Fruit fly (Drosophila melanogaster) whole organism, pupa: ENCODE data around the gene vri.

Experiments used
- CG10348 ChIP-seq: fragments of 200-800 bp; sonication (Bioruptor generic); IDR thresholded peaks from 2 replicates; pipeline ENCODE4 v1.3.6; 2022; ENCODE audit warnings: missing biosample characterization, missing genetic modification characterization
- CG12605 ChIP-seq: fragments of 200-800 bp; sonication (Bioruptor generic); IDR thresholded peaks from 2 replicates; pipeline ENCODE4 v1.3.6; 2022; ENCODE audit warnings: missing biosample characterization, missing genetic modification characterization
- CG13204 ChIP-seq: fragments of 200-800 bp; sonication (Bioruptor generic); optimal IDR thresholded peaks from 2 replicates; lab custom pipeline; 2018; ENCODE audit warnings: missing biosample characterization, mild to moderate bottlenecking, missing genetic modification characterization, moderate library complexity
- CG14655 ChIP-seq: fragments of 200-800 bp; sonication (Bioruptor generic); optimal IDR thresholded peaks from 3 replicates; lab custom pipeline; 2017; ENCODE audit warnings: mild to moderate bottlenecking, missing biosample characterization, missing genetic modification reagents, missing genetic modification characterization
- CG15710 ChIP-seq: fragments of 200-800 bp; sonication (Bioruptor generic); optimal IDR thresholded peaks from 2 replicates; lab custom pipeline; 2018; ENCODE audit warnings: missing biosample characterization, mild to moderate bottlenecking, missing genetic modification characterization, moderate library complexity
- CG17806 ChIP-seq: fragments of 200-800 bp; sonication (Bioruptor generic); optimal IDR thresholded peaks from 2 replicates; lab custom pipeline; 2018; ENCODE audit warnings: missing biosample characterization, mild to moderate bottlenecking, missing genetic modification characterization, moderate library complexity
- CG34367 ChIP-seq: fragments of 200-800 bp; sonication (Bioruptor generic); optimal IDR thresholded peaks from 2 replicates; lab custom pipeline; 2018; ENCODE audit warnings: missing biosample characterization, mild to moderate bottlenecking, missing genetic modification characterization
- CG4496 ChIP-seq: fragments of 200-800 bp; sonication (Bioruptor generic); IDR thresholded peaks from 3 replicates; pipeline ENCODE4 v1.3.6; 2022; ENCODE audit warnings: missing biosample characterization, missing genetic modification characterization
- CG8159 ChIP-seq: fragments of 200-800 bp; sonication (Bioruptor generic); optimal IDR thresholded peaks from 3 replicates; lab custom pipeline; 2018; ENCODE audit warnings: missing biosample characterization, mild to moderate bottlenecking, missing genetic modification characterization, moderate library complexity
- CG8301 ChIP-seq: fragments of 200-800 bp; sonication (Bioruptor generic); optimal IDR thresholded peaks from 2 replicates; lab custom pipeline; 2018; ENCODE audit warnings: missing biosample characterization, mild to moderate bottlenecking, missing genetic modification characterization
- CG9948 ChIP-seq: fragments of 200-800 bp; sonication (Bioruptor generic); optimal IDR thresholded peaks from 2 replicates; lab custom pipeline; 2018; ENCODE audit warnings: missing biosample characterization, mild to moderate bottlenecking, missing genetic modification characterization, moderate library complexity
- D1 ChIP-seq: fragments of 200-800 bp; sonication (Bioruptor generic); optimal IDR thresholded peaks from 2 replicates; lab custom pipeline; 2018; ENCODE audit warnings: missing biosample characterization, mild to moderate bottlenecking, missing genetic modification characterization, moderate library complexity
- EcR ChIP-seq: fragments of 200-800 bp; sonication (Bioruptor generic); optimal IDR thresholded peaks from 3 replicates; lab custom pipeline; 2019; ENCODE audit warnings: missing biosample characterization, missing genetic modification characterization, mild to moderate bottlenecking, moderate library complexity, missing genetic modification reagents
- Ets98B ChIP-seq: fragments of 200-800 bp; sonication (Bioruptor generic); IDR thresholded peaks from 2 replicates; pipeline ENCODE4 v1.3.6; 2022; ENCODE audit warnings: missing biosample characterization, missing genetic modification characterization
- Pif1A ChIP-seq: fragments of 200-800 bp; sonication (Bioruptor generic); optimal IDR thresholded peaks from 3 replicates; lab custom pipeline; 2016; ENCODE audit warnings: missing biosample characterization, missing genetic modification characterization
- Snoo ChIP-seq: fragments of 200-800 bp; sonication (Bioruptor generic); optimal IDR thresholded peaks from 3 replicates; lab custom pipeline; 2017; ENCODE audit warnings: missing biosample characterization, mild to moderate bottlenecking, missing genetic modification characterization, inconsistent platforms
- fd96Ca ChIP-seq: fragments of 200-800 bp; sonication (Bioruptor generic); IDR thresholded peaks from 3 replicates; pipeline ENCODE4 v1.3.6; 2022; ENCODE audit warnings: missing biosample characterization, missing genetic modification characterization
- gl ChIP-seq: fragments of 200-800 bp; sonication (Bioruptor generic); optimal IDR thresholded peaks from 2 replicates; lab custom pipeline; 2018; ENCODE audit warnings: missing biosample characterization, mild to moderate bottlenecking, missing genetic modification characterization
- rn ChIP-seq: fragments of 200-800 bp; sonication (Bioruptor generic); IDR thresholded peaks from 2 replicates; pipeline ENCODE4 v1.3.6; 2022; ENCODE audit warnings: missing biosample characterization, missing genetic modification characterization

The vri gene

dm6 chr2L:5348591-5348990 is 59.8 kb downstream of the vri start:
- TF ChIP-seq CG9948, result no peak
- TF ChIP-seq, all 21 proteins: peak for 0

DNA sequence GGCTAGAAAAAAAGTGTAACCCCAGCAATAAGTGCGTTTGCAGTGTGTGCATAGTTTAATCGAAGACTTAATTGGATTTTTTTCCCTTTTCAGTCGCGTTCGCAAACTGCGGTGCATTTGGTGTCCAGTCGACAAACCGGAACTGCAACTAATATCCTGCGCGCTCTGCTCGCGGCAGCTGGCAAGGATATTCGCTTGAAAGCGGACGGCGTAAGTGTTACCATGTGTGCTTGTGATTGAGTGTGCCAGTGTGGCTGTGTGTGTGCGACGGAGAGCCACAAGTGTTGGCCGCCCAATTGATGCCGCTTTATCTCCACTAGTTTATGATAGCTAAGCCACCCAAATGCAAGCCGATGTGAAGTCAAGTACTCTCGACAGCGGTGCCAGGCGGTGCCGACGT is 64.7 kb downstream of the vri start:
- TF ChIP-seq Snoo (tag; lab: Kevin White, UChicago), result no peak
- TF ChIP-seq CG8159 (tag; lab: Kevin White, UChicago), result no peak
- TF ChIP-seq CG8301 (tag; lab: Kevin White, UChicago), result no peak
- no peak for TF ChIP-seq CG14655
- no peak for TF ChIP-seq Pif1A
- no peak for TF ChIP-seq CG4496
- no peak for TF ChIP-seq CG34367
- TF ChIP-seq fd96Ca (GFP tag; lab: Robert Waterston, UW), result no peak
- TF ChIP-seq CG17806 (tag; lab: Kevin White, UChicago), result no peak
- no peak for TF ChIP-seq EcR (GFP tag; lab: Kevin White, UChicago)
- TF ChIP-seq rn (GFP tag; lab: Robert Waterston, UW), result no peak
- TF ChIP-seq CG10348 (GFP tag; lab: Robert Waterston, UW), result no peak
- no peak for TF ChIP-seq CG9948
- TF ChIP-seq gl (tag; lab: Kevin White, UChicago), result no peak
- TF ChIP-seq Ets98B, result no peak
- TF ChIP-seq CG15710 (tag; lab: Kevin White, UChicago), result no peak
- TF ChIP-seq D1 (tag; lab: Kevin White, UChicago), result no peak
- no peak for TF ChIP-seq CG12605 (GFP tag; lab: Robert Waterston, UW)
- no peak for TF ChIP-seq CG13204 (GFP tag; lab: Kevin White, UChicago)
